Fruit fly (Drosophila melanogaster) whole organism, embryonic: ENCODE results near the gene UbcE2M.

Experiments used
- CG10431 ChIP-seq: fragments of 200-800 bp; sonication (Bioruptor generic); optimal IDR thresholded peaks from 3 replicates; lab custom pipeline; 2018; ENCODE audit warnings: missing biosample characterization, mild to moderate bottlenecking, missing genetic modification characterization
- CG10543 ChIP-seq: fragments of 200-800 bp; sonication (Bioruptor generic); optimal IDR thresholded peaks from 3 replicates; lab custom pipeline; 2017; ENCODE audit warnings: missing biosample characterization, mild to moderate bottlenecking, missing genetic modification characterization, moderate library complexity
- CG11560 ChIP-seq: fragments of 200-800 bp; sonication (Bioruptor generic); IDR thresholded peaks from 3 replicates; pipeline ENCODE4 v1.3.6; 2022; ENCODE audit warnings: missing biosample characterization, missing genetic modification characterization
- CG12942 ChIP-seq: fragments of 200-800 bp; sonication (Bioruptor generic); optimal IDR thresholded peaks from 3 replicates; lab custom pipeline; 2016; ENCODE audit warnings: missing biosample characterization, missing genetic modification characterization
- CG14667 ChIP-seq: fragments of 200-800 bp; sonication (Bioruptor generic); IDR thresholded peaks from 2 replicates; pipeline ENCODE4 v1.3.6; 2022; ENCODE audit warnings: missing biosample characterization, missing genetic modification characterization
- CG14710 ChIP-seq: fragments of 200-800 bp; sonication (Bioruptor generic); optimal IDR thresholded peaks from 3 replicates; lab custom pipeline; 2019; ENCODE audit warnings: missing biosample characterization, mild to moderate bottlenecking, missing genetic modification characterization, moderate library complexity
- CG16813 ChIP-seq: fragments of 200-800 bp; sonication (Bioruptor generic); IDR thresholded peaks from 3 replicates; pipeline ENCODE4 v1.3.6; 2022; ENCODE audit warnings: missing biosample characterization, missing genetic modification characterization; ENCODE audit not compliant: partially characterized antibody
- CG17385 ChIP-seq: fragments of 200-800 bp; sonication (Bioruptor generic); optimal IDR thresholded peaks from 3 replicates; lab custom pipeline; 2018; ENCODE audit warnings: missing biosample characterization, mild to moderate bottlenecking, missing genetic modification characterization
- CG2678 ChIP-seq: fragments of 200-800 bp; sonication (Bioruptor generic); optimal IDR thresholded peaks from 3 replicates; lab custom pipeline; 2019; ENCODE audit warnings: missing biosample characterization, mild to moderate bottlenecking, missing genetic modification characterization, moderate library complexity
- CG3726 ChIP-seq: fragments of 200-800 bp; sonication (Bioruptor generic); IDR thresholded peaks from 3 replicates; pipeline ENCODE4, ENCODE4 v1.3.6; 2022; ENCODE audit warnings: missing biosample characterization, missing genetic modification characterization
- CG6683 ChIP-seq: fragments of 200-800 bp; sonication (Bioruptor generic); optimal IDR thresholded peaks from 2 replicates; lab custom pipeline; 2017; ENCODE audit warnings: missing biosample characterization, mild to moderate bottlenecking, missing genetic modification characterization, missing genetic modification reagents
- CG6791 ChIP-seq: fragments of 200-800 bp; sonication (Bioruptor generic); IDR thresholded peaks from 3 replicates; pipeline ENCODE4 v1.3.6; 2022; ENCODE audit warnings: missing biosample characterization, missing genetic modification characterization; ENCODE audit not compliant: partially characterized antibody
- CG6813 ChIP-seq: fragments of 200-800 bp; sonication (Bioruptor generic); optimal IDR thresholded peaks from 2 replicates; lab custom pipeline; 2017; ENCODE audit warnings: missing biosample characterization, missing genetic modification characterization, mild to moderate bottlenecking, moderate library complexity, missing genetic modification reagents
- CG9817 ChIP-seq: fragments of 200-800 bp; sonication (Bioruptor generic); optimal IDR thresholded peaks from 2 replicates; lab custom pipeline; 2018; ENCODE audit warnings: missing biosample characterization, mild to moderate bottlenecking, missing genetic modification characterization, moderate library complexity
- Chrac-16 ChIP-seq: fragments of 200-800 bp; sonication (Bioruptor generic); optimal IDR thresholded peaks from 3 replicates; lab custom pipeline; 2016; ENCODE audit warnings: missing biosample characterization, missing genetic modification characterization
- CkIIα-i1 ChIP-seq: fragments of 200-800 bp; sonication (Bioruptor generic); IDR thresholded peaks from 2 replicates; pipeline ENCODE4 v1.3.6; 2022; ENCODE audit warnings: missing biosample characterization, missing genetic modification characterization
- Dip2 ChIP-seq: fragments of 200-800 bp; sonication (Bioruptor generic); IDR thresholded peaks from 2 replicates; pipeline ENCODE4 v1.3.6; 2022; ENCODE audit warnings: missing biosample characterization, missing genetic modification characterization
- Dll ChIP-seq: fragments of 200-800 bp; sonication (Bioruptor generic); IDR thresholded peaks from 4 replicates; pipeline ENCODE4 v1.3.6; 2022; ENCODE audit warnings: missing biosample characterization, missing genetic modification characterization; ENCODE audit not compliant: partially characterized antibody
- Dref ChIP-seq: fragments of 200-800 bp; sonication (Bioruptor generic); IDR thresholded peaks from 2 replicates; pipeline ENCODE4 v1.3.6; 2022; ENCODE audit warnings: missing biosample characterization, missing genetic modification characterization
- Drgx ChIP-seq: fragments of 200-800 bp; sonication (Bioruptor generic); IDR thresholded peaks from 2 replicates; pipeline ENCODE4 v1.3.6; 2022; ENCODE audit warnings: missing biosample characterization, missing genetic modification characterization
- Ets65A ChIP-seq: fragments of 200-800 bp; sonication (Bioruptor generic); peaks from one replicate; lab custom pipeline; 2016; ENCODE audit warnings: missing biosample characterization, missing genetic modification characterization
- Mrtf ChIP-seq: fragments of 200-800 bp; sonication (Bioruptor generic); IDR thresholded peaks from 3 replicates; pipeline ENCODE4 v1.3.6; 2022; ENCODE audit warnings: missing biosample characterization, missing genetic modification characterization
- Poxn ChIP-seq: fragments of 200-800 bp; sonication (Bioruptor generic); IDR thresholded peaks from 2 replicates; pipeline ENCODE4 v1.3.6; 2022; ENCODE audit warnings: missing biosample characterization, missing genetic modification characterization
- da ChIP-seq: fragments of 200-800 bp; sonication (Bioruptor generic); optimal IDR thresholded peaks from 2 replicates; lab custom pipeline; 2016; ENCODE audit warnings: missing biosample characterization, missing genetic modification characterization
- esg ChIP-seq: fragments of 200-800 bp; sonication (Bioruptor generic); conservative IDR thresholded peaks from 2 replicates; pipeline ENCODE4 v1.3.6; 2022; ENCODE audit warnings: missing biosample characterization, missing genetic modification characterization
- gfzf ChIP-seq: fragments of 200-800 bp; sonication (Bioruptor generic); optimal IDR thresholded peaks from 2 replicates; lab custom pipeline; 2016; ENCODE audit warnings: missing biosample characterization, mild to moderate bottlenecking, missing genetic modification characterization, moderate library complexity
- gsb ChIP-seq: fragments of 200-800 bp; sonication (Bioruptor generic); IDR thresholded peaks from 2 replicates; pipeline ENCODE4 v1.3.6; 2022; ENCODE audit warnings: missing biosample characterization, missing genetic modification characterization
- kni ChIP-seq: fragments of 200-800 bp; sonication (Bioruptor generic); optimal IDR thresholded peaks from 3 replicates; lab custom pipeline; 2017; ENCODE audit warnings: mild to moderate bottlenecking, missing biosample characterization, missing genetic modification reagents, missing genetic modification characterization
- lbe ChIP-seq: fragments of 200-800 bp; sonication (Bioruptor generic); optimal IDR thresholded peaks from 2 replicates; lab custom pipeline; 2016; ENCODE audit warnings: missing biosample characterization, mild to moderate bottlenecking, missing genetic modification characterization
- nom ChIP-seq: fragments of 200-800 bp; sonication (Bioruptor generic); optimal IDR thresholded peaks from 2 replicates; lab custom pipeline; 2017; ENCODE audit warnings: missing biosample characterization, missing genetic modification characterization, mild to moderate bottlenecking, moderate library complexity, missing genetic modification reagents
- pzg ChIP-seq: fragments of 200-800 bp; sonication (Bioruptor generic); optimal IDR thresholded peaks from 3 replicates; lab custom pipeline; 2018; ENCODE audit warnings: missing biosample characterization, mild to moderate bottlenecking, missing genetic modification characterization, moderate library complexity
- scrt ChIP-seq: fragments of 200-800 bp; sonication (Bioruptor generic); optimal IDR thresholded peaks from 2 replicates; lab custom pipeline; 2018; ENCODE audit warnings: missing biosample characterization, mild to moderate bottlenecking, missing genetic modification characterization, moderate library complexity
- stwl ChIP-seq: fragments of 200-800 bp; sonication (Bioruptor generic); optimal IDR thresholded peaks from 3 replicates; lab custom pipeline; 2018; ENCODE audit warnings: missing biosample characterization, mild to moderate bottlenecking, missing genetic modification characterization, moderate library complexity
- zen2 ChIP-seq: fragments of 200-800 bp; sonication (Bioruptor generic); IDR thresholded peaks from 3 replicates; pipeline ENCODE4 v1.3.6; 2022; ENCODE audit warnings: missing biosample characterization, missing genetic modification characterization; ENCODE audit not compliant: partially characterized antibody

UbcE2M gene

DNA sequence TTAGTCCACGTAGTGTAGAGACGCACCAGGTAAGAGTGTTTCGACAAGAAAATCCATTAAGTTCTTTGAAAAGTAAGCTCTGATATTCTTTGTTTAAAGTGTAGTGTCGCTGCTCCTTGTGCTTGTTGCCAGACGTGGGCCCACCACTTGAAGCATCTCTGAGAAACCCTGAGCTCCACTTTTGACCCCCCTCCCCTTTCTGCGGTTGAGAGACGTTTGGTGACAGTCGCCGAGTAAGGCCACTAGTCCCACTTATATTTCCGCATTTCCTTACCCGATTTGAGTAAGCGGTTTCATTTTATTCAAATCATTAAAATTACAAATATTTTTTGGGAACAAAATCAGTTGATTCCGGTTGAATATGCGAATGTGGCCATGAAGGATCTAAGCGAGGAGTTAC lies 13.8 kb upstream of the UbcE2M start, which contains the start of gene CG8006:
Gene CG8006 (plus strand): TSS at position 301 of the 400 bp plus-strand sequence.
- TF ChIP-seq Ets65A (peak; percentile 90), CG10431 (no peak), da (no peak)

DNA sequence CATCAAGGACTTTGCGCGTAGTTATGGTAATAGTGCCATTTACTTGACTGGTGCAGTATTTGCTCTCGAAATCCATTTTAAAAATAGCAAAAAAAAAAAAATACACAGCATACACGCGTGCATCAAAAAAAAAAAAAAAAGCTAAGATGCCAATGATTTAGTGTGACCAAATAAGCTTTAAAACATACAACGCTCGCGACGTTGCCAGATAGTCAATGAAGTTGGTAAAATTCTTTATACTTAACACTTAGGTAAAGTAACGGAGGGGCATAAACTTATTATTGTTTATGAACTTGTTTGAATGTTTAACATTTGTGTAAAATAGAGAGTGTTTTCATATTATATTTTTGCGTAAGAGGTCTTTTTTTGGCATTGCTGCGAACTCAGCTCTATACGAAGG lies 12.8 kb upstream of the UbcE2M start, which contains the start of gene tut:
Gene tut (minus strand): TSS at position 148 of the 400 bp plus-strand sequence.
- TF ChIP-seq CG3726 (GFP tag; lab: Robert Waterston, UW) (no peak), kni (GFP tag; lab: Kevin White, UChicago) (no peak), Drgx (no peak), nom (no peak), esg (GFP tag; lab: Robert Waterston, UW) (no peak), zen2 (GFP tag; lab: Robert Waterston, UW) (no peak), CG10543 (GFP tag; lab: Kevin White, UChicago) (no peak), Dref (GFP tag; lab: Robert Waterston, UW) (no peak), stwl (tag; lab: Kevin White, UChicago) (peak; percentile 91), CG17385 (GFP tag; lab: Kevin White, UChicago) (no peak), lbe (GFP tag; lab: Kevin White, UChicago) (no peak), CG2678 (tag; lab: Kevin White, UChicago) (no peak), Poxn (no peak), CG6813 (GFP tag; lab: Kevin White, UChicago) (no peak), gfzf (peak; percentile 37)
- TF ChIP-seq, all 482 proteins: peak for 2

DNA sequence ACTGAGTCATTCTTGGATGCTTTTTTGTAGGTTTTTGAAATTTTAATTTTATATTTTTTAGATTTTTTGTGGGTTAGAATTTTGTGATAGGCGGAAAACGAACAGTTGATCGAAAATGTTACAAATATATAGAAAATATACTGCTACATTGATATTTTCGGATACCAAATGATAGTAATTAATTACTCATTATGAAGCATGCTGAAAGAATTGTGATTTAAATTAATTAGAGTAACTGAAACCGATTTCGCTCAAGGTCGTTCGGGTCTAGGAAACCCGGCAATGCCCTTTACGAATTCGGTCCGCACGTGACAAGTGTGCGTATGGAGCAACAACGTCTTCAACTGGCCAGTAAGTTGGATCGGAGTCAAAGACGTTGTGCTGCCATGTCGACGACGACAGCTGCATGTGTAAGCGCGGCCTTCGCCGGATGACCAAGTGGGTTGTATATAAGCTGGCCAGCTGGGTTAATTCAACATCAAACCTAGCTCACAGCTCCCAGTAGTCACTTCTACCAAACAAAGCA lies 4.6 kb upstream of the UbcE2M start, which contains the start of the genes CG7366 and CG13679:
Gene CG7366 (minus strand): TSS at position 101 of the 526 bp plus-strand sequence.
Gene CG13679 (plus strand): TSS at position 476 of the 526 bp plus-strand sequence.
- no peak for TF ChIP-seq Chrac-16 (GFP tag; lab: Kevin White, UChicago)
- TF ChIP-seq CG9817: no peak
- no peak for TF ChIP-seq CG14667 (GFP tag; lab: Robert Waterston, UW)
- TF ChIP-seq CG14710 (tag; lab: Kevin White, UChicago): no peak
- no peak for TF ChIP-seq CG6791
- TF ChIP-seq, all 482 proteins: peak for 0

DNA sequence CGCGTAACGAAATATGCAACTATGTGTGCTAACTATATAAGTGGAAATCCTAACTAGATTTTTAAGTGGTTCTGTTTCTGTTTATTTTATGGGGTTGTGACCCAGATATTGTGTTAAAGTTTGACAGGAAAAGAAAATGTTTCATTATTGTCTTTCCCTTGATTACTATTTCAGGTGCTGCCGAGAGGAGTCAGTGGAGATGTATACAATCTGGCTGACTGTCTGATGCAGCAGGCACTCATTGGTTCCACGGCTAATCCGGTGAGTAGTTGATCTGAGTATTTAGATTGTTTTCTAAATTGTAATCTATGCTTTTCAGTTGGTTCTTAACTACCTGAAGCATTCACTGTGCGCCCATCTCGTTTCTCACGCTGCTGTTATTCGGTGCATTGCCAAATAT lies 4.8 kb downstream of the UbcE2M start, which contains the start of gene CG7387:
Gene CG7387 (minus strand): TSS at position 101 of the 400 bp plus-strand sequence.
- TF ChIP-seq pzg (GFP tag; lab: Kevin White, UChicago) (no peak), Dip2 (GFP tag; lab: Robert Waterston, UW) (no peak), CG11560 (no peak), CG6683 (no peak), Mrtf (no peak), gsb (GFP tag; lab: Robert Waterston, UW) (no peak), CG12942 (GFP tag; lab: Kevin White, UChicago) (no peak), CG16813 (GFP tag; lab: Robert Waterston, UW) (no peak), Dll (GFP tag; lab: Robert Waterston, UW) (no peak), CkIIα-i1 (GFP tag; lab: Robert Waterston, UW) (no peak), scrt (GFP tag; lab: Kevin White, UChicago) (no peak)
